Fruit fly (Drosophila melanogaster): Measurements from ENCODE around the gene CG42729.

- TF ChIP-seq EcR (GFP tag; optimal IDR thresholded peaks at IDR 0.05) (peak; percentile 68), CG13204 (GFP tag; optimal IDR thresholded peaks at IDR 0.05) (no peak), Pif1B (GFP tag; optimal IDR thresholded peaks at IDR 0.05) (no peak), gl (tag; optimal IDR thresholded peaks at IDR 0.05) (no peak), fd96Ca (GFP tag; IDR thresholded peaks at IDR 0.05) (no peak), CG17806 (tag; optimal IDR thresholded peaks at IDR 0.05) (no peak)
Measured at dm6 chr3L:15568748-15569147, 41.4 kb upstream of the CG42729 start.

Measured in whole organism, pupa.